Worm (Caenorhabditis elegans) whole organism, L3 larva: ENCODE measurements around the gene F46F5.1.

Experiments used
- R02D3.7 ChIP-seq: fragments of 150-350 bp; optimal IDR thresholded peaks from 2 replicates; lab custom pipeline; 2014; ENCODE audit warnings: missing biosample characterization, missing genetic modification characterization
- ZK546.5 ChIP-seq: sonication (generic microtip); optimal IDR thresholded peaks from 2 replicates; lab custom pipeline; 2017; ENCODE audit warnings: missing biosample characterization, missing genetic modification characterization
- fkh-10 ChIP-seq: sonication (generic microtip); optimal IDR thresholded peaks from 2 replicates; lab custom pipeline; 2017; ENCODE audit warnings: missing biosample characterization, missing genetic modification reagents, missing genetic modification characterization
- nhr-12 ChIP-seq: fragments of 150-350 bp; optimal IDR thresholded peaks from 2 replicates; lab custom pipeline; 2014; ENCODE audit warnings: missing biosample characterization, missing genetic modification characterization
- nhr-25 ChIP-seq: sonication (generic microtip); optimal IDR thresholded peaks from 2 replicates; lab custom pipeline; 2017; ENCODE audit warnings: missing biosample characterization, missing genetic modification characterization
- nhr-76 ChIP-seq: fragments of 150-350 bp; sonication (generic microtip); optimal IDR thresholded peaks from 5 replicates; lab custom pipeline; 2014; ENCODE audit warnings: missing biosample characterization, missing genetic modification characterization
- pha-4 ChIP-seq: fragments of 150-350 bp; optimal IDR thresholded peaks from 2 replicates; lab custom pipeline; 2014; ENCODE audit warnings: missing biosample characterization, missing genetic modification reagents, missing genetic modification characterization
- pqm-1 ChIP-seq: fragments of 150-350 bp; optimal IDR thresholded peaks from 2 replicates; lab custom pipeline; 2017; ENCODE audit warnings: missing biosample characterization, missing genetic modification characterization, inconsistent platforms

DNA sequence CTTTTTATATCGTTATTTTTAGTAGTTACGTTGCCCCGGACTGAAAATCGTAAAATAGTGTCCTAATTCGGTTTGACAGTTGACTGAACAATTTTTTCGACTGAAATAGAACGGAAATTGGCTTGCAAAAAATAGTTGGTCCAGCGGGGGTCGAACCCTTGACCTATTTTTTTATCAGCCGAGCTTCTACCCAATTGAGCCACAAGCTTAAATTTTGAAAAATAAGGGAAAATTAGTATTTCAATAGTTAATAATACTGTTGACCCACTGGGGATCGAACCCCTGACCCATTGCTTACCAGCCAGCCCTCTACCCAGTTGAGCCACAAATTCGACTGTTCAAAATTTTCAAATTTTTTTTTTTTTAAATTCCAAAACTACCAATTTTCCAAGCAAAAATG, 39.9 kb downstream of the F46F5.1 start:
- TF ChIP-seq pqm-1 (tag; lab: Kevin White, UChicago) (no peak), fkh-10 (GFP tag; lab: Kevin White, UChicago) (no peak), pha-4 (tag; lab: Kevin White, UChicago) (no peak), nhr-25 (tag; lab: Kevin White, UChicago) (no peak), ZK546.5 (no peak), R02D3.7 (no peak), nhr-76 (no peak), nhr-12 (tag; lab: Kevin White, UChicago) (no peak)
